Worm (Caenorhabditis elegans) whole organism, early embryonic: Measurements from ENCODE around the gene Y39A3CL.4.

ENCODE experiments used
- B0310.2 ChIP-seq: sonication (generic microtip); optimal IDR thresholded peaks from 2 replicates; lab custom pipeline; 2016; ENCODE audit warnings: mild to moderate bottlenecking, missing genetic modification characterization, missing compliant biosample characterization
- F13C5.2 ChIP-seq: sonication (generic microtip); optimal IDR thresholded peaks from 2 replicates; lab custom pipeline; 2017; ENCODE audit warnings: mild to moderate bottlenecking, missing genetic modification characterization, inconsistent platforms, missing compliant biosample characterization
- aly-1 ChIP-seq: sonication (generic microtip); optimal IDR thresholded peaks from 2 replicates; lab custom pipeline; 2016; ENCODE audit warnings: missing genetic modification characterization, missing compliant biosample characterization
- ama-1 ChIP-seq: fragments of 150-350 bp; optimal IDR thresholded peaks from 2 replicates; lab custom pipeline; 2014
- ets-7 ChIP-seq: sonication (generic microtip); optimal IDR thresholded peaks from 2 replicates; lab custom pipeline; 2016; ENCODE audit warnings: missing genotype, missing genetic modification characterization, missing compliant biosample characterization
- flt-1 ChIP-seq: fragments of 200-800 bp; sonication (Bioruptor generic); IDR thresholded peaks from 2 replicates; pipeline ENCODE4 v1.3.6; 2022; ENCODE audit warnings: missing genetic modification characterization, missing compliant biosample characterization
- hmbx-1 ChIP-seq: sonication (generic microtip); optimal IDR thresholded peaks from 2 replicates; lab custom pipeline; 2016; ENCODE audit warnings: mild to moderate bottlenecking, missing genetic modification characterization, missing compliant biosample characterization
- hmg-4 ChIP-seq: fragments of 200-800 bp; sonication (Bioruptor generic); optimal IDR thresholded peaks from 2 replicates; lab custom pipeline; 2018; ENCODE audit warnings: mild to moderate bottlenecking, missing genetic modification characterization, missing compliant biosample characterization
- scrt-1 ChIP-seq: fragments of 200-800 bp; sonication (Bioruptor generic); IDR thresholded peaks from 2 replicates; pipeline ENCODE4 v1.3.6; 2022; ENCODE audit warnings: missing genetic modification characterization, missing compliant biosample characterization
- tbx-11 ChIP-seq: fragments of 200-800 bp; sonication (Bioruptor generic); IDR thresholded peaks from 2 replicates; pipeline ENCODE4 v1.3.6; 2022; ENCODE audit warnings: missing genetic modification characterization, missing compliant biosample characterization
- tra-4 ChIP-seq: sonication (generic microtip); optimal IDR thresholded peaks from 2 replicates; lab custom pipeline; 2017; ENCODE audit warnings: missing genetic modification characterization, missing compliant biosample characterization

ce11 chrIII:1758151-1758550 is 19.7 kb downstream of the Y39A3CL.4 start, which contains the start of gene Y46E12A.5:
- TF ChIP-seq scrt-1 (GFP tag; lab: Robert Waterston, UW), result no peak
- TF ChIP-seq ama-1 (lab: Kevin White, UChicago), result no peak
- TF ChIP-seq F13C5.2 (tag; lab: Kevin White, UChicago), result no peak
- TF ChIP-seq aly-1 (tag; lab: Kevin White, UChicago), result no peak
- no peak for TF ChIP-seq flt-1 (GFP tag; lab: Robert Waterston, UW)
- TF ChIP-seq hmbx-1 (tag; lab: Kevin White, UChicago), result no peak
- no peak for TF ChIP-seq tra-4 (tag; lab: Kevin White, UChicago)
- no peak for TF ChIP-seq B0310.2 (tag; lab: Kevin White, UChicago)
- TF ChIP-seq hmg-4 (GFP tag; lab: Kevin White, UChicago), result no peak
- TF ChIP-seq ets-7 (tag; lab: Kevin White, UChicago), result no peak
- no peak for TF ChIP-seq tbx-11 (GFP tag; lab: Robert Waterston, UW)
